Worm (Caenorhabditis elegans): ENCODE results near the gene F58B4.2.

The F58B4.2 gene

DNA sequence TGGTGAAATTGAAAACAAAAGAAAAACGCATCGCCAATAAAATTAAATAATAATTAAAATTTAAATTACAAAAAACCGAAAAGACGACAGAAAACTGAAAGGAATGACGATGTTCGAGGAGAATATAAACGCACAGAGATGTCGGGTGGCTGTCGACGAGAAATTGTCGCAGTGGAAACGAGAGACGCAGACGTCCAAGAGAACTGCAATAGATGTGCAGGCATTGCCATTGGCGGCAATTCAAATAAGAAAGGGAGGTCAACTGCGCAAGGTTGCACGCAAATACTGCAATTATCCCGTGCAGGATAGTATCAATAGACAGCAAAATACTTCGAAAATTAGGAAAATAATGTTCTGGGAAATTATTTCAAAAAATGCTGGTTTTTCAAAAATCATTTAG lies 21.1 kb downstream of the F58B4.2 start (continued):
- TF ChIP-seq sptf-2 (GFP tag; optimal IDR thresholded peaks at IDR 0.05) (peak; percentile 65), pha-4 (tag; optimal IDR thresholded peaks at IDR 0.05) (peak; percentile 99), ccch-3 (GFP tag; optimal IDR thresholded peaks at IDR 0.05) (peak; percentile 79), F22D6.2 (tag; optimal IDR thresholded peaks at IDR 0.05) (peak; percentile 91), attf-3 (GFP tag; conservative IDR thresholded peaks at IDR 0.05) (peak; percentile 83), nhr-90 (tag; optimal IDR thresholded peaks at IDR 0.05) (peak; percentile 96), sea-2 (GFP tag; IDR thresholded peaks at IDR 0.05) (0 out of 2 replicates have a peak, but pooled peaks have one; percentile 42), nfyb-1 (GFP tag; IDR thresholded peaks at IDR 0.05) (peak; percentile 98), F49E8.2 (tag; optimal IDR thresholded peaks at IDR 0.05; ENCODE audit: insufficient read depth) (peak; percentile 95), snpc-3.4 (tag; optimal IDR thresholded peaks at IDR 0.05) (peak; percentile 92), hmg-20 (GFP tag; IDR thresholded peaks at IDR 0.05) (peak; percentile 94), egl-44 (GFP tag; IDR thresholded peaks at IDR 0.05) (peak; percentile 70; the same call in 1 of the 2 replicates), die-1 (tag; optimal IDR thresholded peaks at IDR 0.05) (peak; percentile 40), Y53F4B.3 (GFP tag; IDR thresholded peaks at IDR 0.05) (peak; percentile 75; the same call in 1 of the 2 replicates), ceh-91 (GFP tag; IDR thresholded peaks at IDR 0.05) (peak; percentile 95), egl-18 (GFP tag; IDR thresholded peaks at IDR 0.05) (peak; percentile 79), B0336.3 (GFP tag; IDR thresholded peaks at IDR 0.05) (peak; percentile 97), tlf-1 (GFP tag; optimal IDR thresholded peaks at IDR 0.05) (peak; percentile 99), Y95B8A.8 (GFP tag; IDR thresholded peaks at IDR 0.05) (peak; percentile 96), hlh-12 (tag; optimal IDR thresholded peaks at IDR 0.05) (no peak), hsf-1 (GFP tag; IDR thresholded peaks at IDR 0.05) (peak; percentile 90), ztf-28 (GFP tag; IDR thresholded peaks at IDR 0.05) (peak; percentile 93), ztf-22 (GFP tag; optimal IDR thresholded peaks at IDR 0.05) (peak; percentile 98), unc-62 (GFP tag; optimal IDR thresholded peaks at IDR 0.05) (peak; percentile 81), madf-8 (GFP tag; conservative IDR thresholded peaks at IDR 0.05) (peak; percentile 80), nhr-179 (tag; optimal IDR thresholded peaks at IDR 0.05) (no peak), ceh-40 (GFP tag; IDR thresholded peaks at IDR 0.05) (peak; percentile 87), K11D2.4 (GFP tag; IDR thresholded peaks at IDR 0.05) (peak; percentile 96), mes-4 (tag; optimal IDR thresholded peaks at IDR 0.05) (peak; percentile 14), lin-35 (GFP tag; optimal IDR thresholded peaks at IDR 0.05) (peak; percentile 94 to 99 (median 99)), Y67H2A.10 (GFP tag; conservative IDR thresholded peaks at IDR 0.05) (peak; percentile 91), nhr-80 (tag; optimal IDR thresholded peaks at IDR 0.05) (peak; percentile 99), F10E7.11 (tag; optimal IDR thresholded peaks at IDR 0.05) (peak; percentile 87), aptf-2 (GFP tag; conservative IDR thresholded peaks at IDR 0.05) (0 out of 2 replicates have a peak, but pooled peaks have one; percentile 21), lag-1 (GFP tag; IDR thresholded peaks at IDR 0.05) (no peak), mcd-1 (GFP tag; IDR thresholded peaks at IDR 0.05) (peak; percentile 98), ztf-25 (GFP tag; IDR thresholded peaks at IDR 0.05) (no peak), F33H1.4 (GFP tag; IDR thresholded peaks at IDR 0.05) (peak; percentile 88), T26A5.8 (tag; optimal IDR thresholded peaks at IDR 0.05) (peak; percentile 38), ztf-18 (tag; optimal IDR thresholded peaks at IDR 0.05) (peak; percentile 85), ekl-4 (GFP tag; IDR thresholded peaks at IDR 0.05) (peak; percentile 97), ceh-58 (GFP tag; IDR thresholded peaks at IDR 0.05) (0 out of 2 replicates have a peak, but pooled peaks have one; percentile 33), cebp-1 (GFP tag; IDR thresholded peaks at IDR 0.05) (peak; percentile 72; the same call in 1 of the 2 replicates), cebp-1 (tag; optimal IDR thresholded peaks at IDR 0.05) (peak; percentile 93), tbp1 (GFP tag; optimal IDR thresholded peaks at IDR 0.05) (peak; percentile 79), bed-1 (GFP tag; IDR thresholded peaks at IDR 0.05) (peak; percentile 95), ceh-100 (GFP tag; IDR thresholded peaks at IDR 0.05) (peak; percentile 90), C06A6.2 (GFP tag; conservative IDR thresholded peaks at IDR 0.05) (peak; percentile 95), F23B12.7 (tag; optimal IDR thresholded peaks at IDR 0.05; ENCODE audit: insufficient read depth) (peak; percentile 89)
